Worm (Caenorhabditis elegans) whole organism, young adult: Measurements from ENCODE around the gene C09G9.3.

Experiments used
- B0019.2 ChIP-seq: fragments of 200-800 bp; sonication (Bioruptor generic); conservative IDR thresholded peaks from 2 replicates; pipeline ENCODE4 v1.3.6; 2022; ENCODE audit warnings: missing genetic modification reagents, missing genetic modification characterization, missing compliant biosample characterization
- B0035.1 ChIP-seq: sonication (generic microtip); optimal IDR thresholded peaks from 2 replicates; lab custom pipeline; 2016; ENCODE audit warnings: missing genetic modification characterization, mild to moderate bottlenecking, missing compliant biosample characterization, missing genotype, missing genetic modification reagents
- C17E4.6 ChIP-seq: fragments of 200-800 bp; sonication (Bioruptor generic); IDR thresholded peaks from 2 replicates; pipeline ENCODE4 v1.3.6; 2022; ENCODE audit warnings: missing genetic modification reagents, missing genetic modification characterization, missing compliant biosample characterization
- D2030.7 ChIP-seq: fragments of 200-800 bp; sonication (Bioruptor generic); IDR thresholded peaks from 2 replicates; pipeline ENCODE4 v1.3.6; 2022; ENCODE audit warnings: missing genetic modification reagents, missing genetic modification characterization, missing compliant biosample characterization
- F10E7.11 ChIP-seq: sonication (generic microtip); optimal IDR thresholded peaks from 2 replicates; lab custom pipeline; 2017; ENCODE audit warnings: mild to moderate bottlenecking, missing genetic modification characterization, moderate library complexity, missing compliant biosample characterization
- F57C9.4 ChIP-seq: sonication (generic microtip); optimal IDR thresholded peaks from 2 replicates; lab custom pipeline; 2017; ENCODE audit warnings: mild to moderate bottlenecking, missing genetic modification characterization, missing compliant biosample characterization
- T07F8.4 ChIP-seq: sonication (generic microtip); optimal IDR thresholded peaks from 2 replicates; lab custom pipeline; 2016; ENCODE audit warnings: mild to moderate bottlenecking, missing genetic modification characterization, moderate library complexity, missing compliant biosample characterization
- Y56A3A.18 ChIP-seq: fragments of 200-800 bp; sonication (Bioruptor generic); IDR thresholded peaks from 2 replicates; pipeline ENCODE4 v1.3.6; 2022; ENCODE audit warnings: missing genetic modification reagents, missing genetic modification characterization, missing compliant biosample characterization
- Y67H2A.10 ChIP-seq: fragments of 200-800 bp; sonication (Bioruptor generic); conservative IDR thresholded peaks from 2 replicates; pipeline ENCODE4 v1.3.6; 2022; ENCODE audit warnings: missing genetic modification reagents, missing genetic modification characterization, missing compliant biosample characterization
- Y95B8A.8 ChIP-seq: fragments of 200-800 bp; sonication (Bioruptor generic); IDR thresholded peaks from 2 replicates; pipeline ENCODE4 v1.3.6; 2022; ENCODE audit warnings: missing genetic modification reagents, missing genetic modification characterization, missing compliant biosample characterization
- akir-1 ChIP-seq: fragments of 200-800 bp; sonication (Bioruptor generic); optimal IDR thresholded peaks from 2 replicates; lab custom pipeline; 2018; ENCODE audit warnings: mild to moderate bottlenecking, missing genetic modification characterization, moderate library complexity, missing compliant biosample characterization
- ama-1 ChIP-seq, 3 experiments: fragments of 150-350 bp in 1 of 3; sonication (generic microtip) in 2 of 3; optimal IDR thresholded peaks; 2 replicates each; lab custom pipeline; 2014 to 2018; ENCODE audit warnings: missing biosample characterization in 2 of 3, missing genetic modification characterization in 2 of 3, missing genetic modification reagents in 2 of 3
- aptf-2 ChIP-seq: fragments of 200-800 bp; sonication (Bioruptor generic); conservative IDR thresholded peaks from 2 replicates; pipeline ENCODE4 v1.3.6; 2022; ENCODE audit warnings: missing genetic modification reagents, missing genetic modification characterization, missing compliant biosample characterization
- attf-6 ChIP-seq: fragments of 200-800 bp; sonication (Bioruptor generic); IDR thresholded peaks from 2 replicates; pipeline ENCODE4 v1.3.6; 2022; ENCODE audit warnings: missing genetic modification reagents, missing genetic modification characterization, missing compliant biosample characterization
- bed-2 ChIP-seq: fragments of 200-800 bp; sonication (Bioruptor generic); IDR thresholded peaks from 2 replicates; pipeline ENCODE4 v1.3.6; 2022; ENCODE audit warnings: missing genetic modification reagents, missing genetic modification characterization, missing compliant biosample characterization
- ceh-40 ChIP-seq: fragments of 200-800 bp; sonication (Bioruptor generic); IDR thresholded peaks from 2 replicates; pipeline ENCODE4 v1.3.6; 2022; ENCODE audit warnings: missing genetic modification characterization, missing compliant biosample characterization
- die-1 ChIP-seq: sonication (generic microtip); optimal IDR thresholded peaks from 2 replicates; lab custom pipeline; 2016; ENCODE audit warnings: missing genotype, mild to moderate bottlenecking, missing genetic modification characterization, missing compliant biosample characterization
- dpff-1 ChIP-seq: sonication (generic microtip); optimal IDR thresholded peaks from 2 replicates; lab custom pipeline; 2017; ENCODE audit warnings: mild to moderate bottlenecking, missing genetic modification characterization, missing compliant biosample characterization
- efl-1 ChIP-seq: fragments of 150-350 bp; optimal IDR thresholded peaks from 2 replicates; lab custom pipeline; 2014; ENCODE audit warnings: missing biosample characterization, missing genetic modification reagents, missing genetic modification characterization
- egl-18 ChIP-seq: fragments of 200-800 bp; sonication (Bioruptor generic); IDR thresholded peaks from 2 replicates; pipeline ENCODE4 v1.3.6; 2022; ENCODE audit warnings: missing genetic modification reagents, missing genetic modification characterization, missing compliant biosample characterization
- egl-44 ChIP-seq: fragments of 200-800 bp; sonication (Bioruptor generic); IDR thresholded peaks from 2 replicates; pipeline ENCODE4 v1.3.6; 2022; ENCODE audit warnings: missing genetic modification reagents, missing genetic modification characterization, missing compliant biosample characterization
- ekl-4 ChIP-seq: fragments of 200-800 bp; sonication (Bioruptor generic); IDR thresholded peaks from 2 replicates; pipeline ENCODE4 v1.3.6; 2022; ENCODE audit warnings: missing genetic modification reagents, missing genetic modification characterization, missing compliant biosample characterization
- ets-4 ChIP-seq: fragments of 200-800 bp; sonication (Bioruptor generic); optimal IDR thresholded peaks from 2 replicates; lab custom pipeline; 2018; ENCODE audit warnings: mild to moderate bottlenecking, missing genetic modification characterization, missing compliant biosample characterization
- hlh-26 ChIP-seq: fragments of 200-800 bp; sonication (Bioruptor generic); conservative IDR thresholded peaks from 2 replicates; pipeline ENCODE4 v1.3.6; 2022; ENCODE audit warnings: missing genetic modification reagents, missing genetic modification characterization, missing compliant biosample characterization
- hmg-1.2 ChIP-seq: fragments of 200-800 bp; sonication (Bioruptor generic); IDR thresholded peaks from 2 replicates; pipeline ENCODE4 v1.3.6; 2022; ENCODE audit warnings: missing genetic modification reagents, missing genetic modification characterization, missing compliant biosample characterization
- let-607 ChIP-seq, 2 experiments: fragments of 200-800 bp in 1 of 2; sonication (Bioruptor generic) in 1 of 2; sonication (generic microtip) in 1 of 2; optimal IDR thresholded peaks; 2 replicates each; lab custom pipeline; 2016 to 2018; ENCODE audit warnings: mild to moderate bottlenecking in 2 of 2, missing compliant biosample characterization in 2 of 2, missing genetic modification characterization in 2 of 2, moderate library complexity in 2 of 2, missing genotype in 1 of 2
- lin-26 ChIP-seq: fragments of 200-800 bp; sonication (Bioruptor generic); IDR thresholded peaks from 2 replicates; pipeline ENCODE4 v1.3.6; 2022; ENCODE audit warnings: missing genetic modification reagents, missing genetic modification characterization, missing compliant biosample characterization
- lin-40 ChIP-seq: sonication (generic microtip); optimal IDR thresholded peaks from 2 replicates; lab custom pipeline; 2016; ENCODE audit warnings: missing genetic modification characterization, mild to moderate bottlenecking, missing compliant biosample characterization, missing genotype, missing genetic modification reagents
- lin-54 ChIP-seq: fragments of 200-800 bp; sonication (Bioruptor generic); optimal IDR thresholded peaks from 2 replicates; lab custom pipeline; 2018; ENCODE audit warnings: mild to moderate bottlenecking, missing genetic modification characterization, missing compliant biosample characterization
- madf-6 ChIP-seq: fragments of 200-800 bp; sonication (Bioruptor generic); IDR thresholded peaks from 2 replicates; pipeline ENCODE4 v1.3.6; 2022; ENCODE audit warnings: missing genetic modification reagents, missing genetic modification characterization, missing compliant biosample characterization
- madf-8 ChIP-seq: fragments of 200-800 bp; sonication (Bioruptor generic); conservative IDR thresholded peaks from 2 replicates; pipeline ENCODE4 v1.3.6; 2022; ENCODE audit warnings: missing genetic modification reagents, missing genetic modification characterization, missing compliant biosample characterization
- mes-4 ChIP-seq: sonication (generic microtip); optimal IDR thresholded peaks from 2 replicates; lab custom pipeline; 2016; ENCODE audit warnings: missing genotype, missing genetic modification characterization, missing compliant biosample characterization
- nfya-1 ChIP-seq: sonication (generic microtip); optimal IDR thresholded peaks from 2 replicates; lab custom pipeline; 2017; ENCODE audit warnings: antibody characterized with exemption, missing compliant biosample characterization, missing genetic modification characterization, borderline replicate concordance; ENCODE audit not compliant: insufficient read depth
- nfyb-1 ChIP-seq: fragments of 200-800 bp; sonication (Bioruptor generic); IDR thresholded peaks from 2 replicates; pipeline ENCODE4 v1.3.6; 2022; ENCODE audit warnings: missing genetic modification reagents, missing genetic modification characterization, missing compliant biosample characterization
- nhr-120 ChIP-seq: fragments of 200-800 bp; sonication (Bioruptor generic); IDR thresholded peaks from 2 replicates; pipeline ENCODE4 v1.3.6; 2022; ENCODE audit warnings: missing genetic modification characterization, missing compliant biosample characterization
- nhr-27 ChIP-seq: fragments of 200-800 bp; sonication (Bioruptor generic); optimal IDR thresholded peaks from 2 replicates; lab custom pipeline; 2018; ENCODE audit warnings: mild to moderate bottlenecking, missing genetic modification characterization, moderate library complexity, missing compliant biosample characterization
- nhr-90 ChIP-seq: sonication (generic microtip); optimal IDR thresholded peaks from 2 replicates; lab custom pipeline; 2016; ENCODE audit warnings: missing genotype, mild to moderate bottlenecking, missing genetic modification characterization, missing compliant biosample characterization
- rpc-1 ChIP-seq, 2 experiments: fragments of 150-350 bp in 1 of 2; sonication (generic microtip) in 1 of 2; optimal IDR thresholded peaks; 2 replicates each; lab custom pipeline; 2014 to 2018; ENCODE audit warnings: missing biosample characterization in 1 of 2, missing genetic modification characterization in 1 of 2, missing genetic modification reagents in 1 of 2, missing genotype in 1 of 2
- snpc-4 ChIP-seq, 5 experiments: fragments of 150-350 bp in 1 of 5; sonication (generic microtip) in 4 of 5; optimal IDR thresholded peaks; 2 replicates each; lab custom pipeline; 2014 to 2018; ENCODE audit warnings: missing genetic modification characterization in 5 of 5, missing biosample characterization in 3 of 5, antibody characterized with exemption in 2 of 5, mild to moderate bottlenecking in 2 of 5, missing compliant biosample characterization in 2 of 5, missing genotype in 2 of 5, moderate library complexity in 2 of 5, missing genetic modification reagents in 1 of 5
- tbp1 ChIP-seq: fragments of 200-800 bp; sonication (Bioruptor generic); optimal IDR thresholded peaks from 2 replicates; lab custom pipeline; 2018; ENCODE audit warnings: mild to moderate bottlenecking, missing genetic modification characterization, missing compliant biosample characterization
- xnd-1 ChIP-seq: sonication (generic microtip); optimal IDR thresholded peaks from 2 replicates; lab custom pipeline; 2016; ENCODE audit warnings: missing genotype, missing genetic modification reagents, missing genetic modification characterization, missing compliant biosample characterization
- zim-3 ChIP-seq: sonication (generic microtip); optimal IDR thresholded peaks from 2 replicates; lab custom pipeline; 2017; ENCODE audit warnings: mild to moderate bottlenecking, missing genetic modification characterization, moderate library complexity, missing compliant biosample characterization
- ztf-26 ChIP-seq: sonication (generic microtip); optimal IDR thresholded peaks from 2 replicates; lab custom pipeline; 2017; ENCODE audit warnings: missing genetic modification characterization, missing compliant biosample characterization
- ztf-28 ChIP-seq: fragments of 200-800 bp; sonication (Bioruptor generic); IDR thresholded peaks from 2 replicates; pipeline ENCODE4 v1.3.6; 2022; ENCODE audit warnings: missing genetic modification reagents, missing genetic modification characterization, missing compliant biosample characterization

C09G9.3 gene

DNA sequence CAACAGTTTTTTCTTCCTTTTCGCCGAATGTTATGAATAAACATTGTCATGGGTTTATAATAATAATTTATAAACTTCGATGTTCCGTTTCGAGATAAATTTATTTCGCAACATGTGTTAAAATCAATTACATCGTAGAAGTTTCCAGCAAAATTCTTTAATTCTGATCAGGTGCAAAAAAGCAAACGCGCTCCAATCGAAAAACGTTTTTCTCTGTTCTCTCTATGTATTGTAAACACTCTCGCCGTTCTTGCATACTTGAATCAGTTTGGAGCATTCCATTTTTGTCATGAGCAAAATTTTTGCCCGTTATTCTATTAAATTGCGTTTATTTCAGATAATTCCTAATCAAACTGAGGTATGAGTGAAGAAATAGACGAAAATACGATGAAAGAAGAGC, 20.9 kb upstream of the C09G9.3 start, which contains the start of gene rad-54.L2 (continued):
- TF ChIP-seq nfya-1 (tag; lab: Kevin White, UChicago) (no peak), madf-8 (GFP tag; lab: Robert Waterston, UW) (no peak), madf-6 (peak; percentile 46; the same call in 1 of the 2 replicates), egl-44 (GFP tag; lab: Robert Waterston, UW) (no peak), T07F8.4 (tag; lab: Kevin White, UChicago) (no peak), attf-6 (GFP tag; lab: Robert Waterston, UW) (no peak), nfyb-1 (GFP tag; lab: Robert Waterston, UW) (peak; percentile 59; the same call in 1 of the 2 replicates), ama-1 (optimal IDR thresholded peaks at IDR 0.05; lab: Kevin White, UChicago) (no peak), ama-1 (GFP tag; optimal IDR thresholded peaks at IDR 0.05; lab: Kevin White, UChicago) (no peak), B0019.2 (GFP tag; lab: Robert Waterston, UW) (no peak), nhr-120 (GFP tag; lab: Robert Waterston, UW) (no peak), ekl-4 (GFP tag; lab: Robert Waterston, UW) (peak; percentile 68; the same call in 1 of the 2 replicates), Y56A3A.18 (GFP tag; lab: Robert Waterston, UW) (no peak), egl-18 (GFP tag; lab: Robert Waterston, UW) (no peak), dpff-1 (tag; lab: Kevin White, UChicago) (no peak), aptf-2 (GFP tag; lab: Robert Waterston, UW) (no peak), rpc-1 (optimal IDR thresholded peaks at IDR 0.05; lab: Kevin White, UChicago) (peak; percentile 15), rpc-1 (tag; optimal IDR thresholded peaks at IDR 0.05; lab: Kevin White, UChicago) (no peak), akir-1 (GFP tag; lab: Kevin White, UChicago) (no peak), hlh-26 (GFP tag; lab: Robert Waterston, UW) (no peak), die-1 (tag; lab: Kevin White, UChicago) (no peak), zim-3 (tag; lab: Kevin White, UChicago) (no peak), hmg-1.2 (GFP tag; lab: Robert Waterston, UW) (peak; percentile 69; the same call in 1 of the 2 replicates), let-607 (tag; optimal IDR thresholded peaks at IDR 0.05; lab: Kevin White, UChicago) (no peak), F57C9.4 (tag; lab: Kevin White, UChicago) (no peak), B0035.1 (tag; lab: Kevin White, UChicago) (no peak), nhr-27 (tag; lab: Kevin White, UChicago) (no peak), tbp1 (GFP tag; lab: Kevin White, UChicago) (peak; percentile 17), F10E7.11 (tag; lab: Kevin White, UChicago) (no peak)

DNA sequence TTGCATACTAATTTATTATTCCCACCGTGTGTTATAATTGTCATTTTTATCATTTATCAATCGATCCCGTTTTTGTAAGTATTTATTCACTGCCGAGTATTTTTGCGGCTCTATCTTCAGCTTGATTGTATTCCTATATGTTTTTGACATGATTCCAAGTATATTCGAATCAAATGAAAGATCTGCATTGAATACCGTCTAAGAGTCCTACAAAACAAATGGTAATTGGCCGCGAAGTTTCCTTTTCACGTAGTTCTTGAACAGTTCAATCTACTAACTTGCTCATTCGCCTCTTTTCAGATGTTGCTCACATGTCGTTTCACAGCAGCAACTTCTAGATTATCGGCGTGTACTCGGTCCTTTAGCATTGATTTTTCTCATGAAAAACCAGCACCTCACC, 19.7 kb upstream of the C09G9.3 start, which contains the start of gene C27B7.2:
Gene C27B7.2 (plus strand): TSS at position 301 of the 400 bp plus-strand sequence.
- TF ChIP-seq Y95B8A.8 (GFP tag; lab: Robert Waterston, UW) (0 out of 2 replicates have a peak, but pooled peaks have one; percentile 21), efl-1 (no peak), lin-26 (GFP tag; lab: Robert Waterston, UW) (0 out of 2 replicates have a peak, but pooled peaks have one; percentile 9), madf-6 (peak; percentile 29; the same call in 1 of the 2 replicates)
- TF ChIP-seq, all 124 proteins: peak for 3

- TF ChIP-seq C17E4.6 (GFP tag; lab: Robert Waterston, UW) (no peak), snpc-4 (GFP tag; optimal IDR thresholded peaks at IDR 0.05; lab: Kevin White, UChicago) (no peak), snpc-4 (tag; optimal IDR thresholded peaks at IDR 0.05; lab: Kevin White, UChicago) (peak; percentile 34 to 68 (median 43)), ztf-28 (GFP tag; lab: Robert Waterston, UW) (no peak), rpc-1 (optimal IDR thresholded peaks at IDR 0.05; lab: Kevin White, UChicago) (no peak), rpc-1 (tag; optimal IDR thresholded peaks at IDR 0.05; lab: Kevin White, UChicago) (no peak), hmg-1.2 (GFP tag; lab: Robert Waterston, UW) (no peak), lin-40 (tag; lab: Kevin White, UChicago) (peak; percentile 55), mes-4 (tag; lab: Kevin White, UChicago) (peak; percentile 31), hlh-26 (GFP tag; lab: Robert Waterston, UW) (no peak), nhr-90 (tag; lab: Kevin White, UChicago) (no peak), Y67H2A.10 (GFP tag; lab: Robert Waterston, UW) (no peak), lin-54 (GFP tag; lab: Kevin White, UChicago) (peak; percentile 85), xnd-1 (tag; lab: Kevin White, UChicago) (no peak), ets-4 (GFP tag; lab: Kevin White, UChicago) (no peak), ztf-26 (tag; lab: Kevin White, UChicago) (no peak), D2030.7 (peak; percentile 10; the same call in 1 of the 2 replicates), bed-2 (GFP tag; lab: Robert Waterston, UW) (no peak), ceh-40 (no peak)
Measured at ce11 chrIV:8891131-8891530, 18.3 kb upstream of the C09G9.3 start, which contains the start of gene spr-2. TSS of gene spr-2 (plus strand) at chrIV:8891462.
